Fruit fly (Drosophila melanogaster): Measurements from ENCODE around the gene CG4325.

Gene CG4325

DNA sequence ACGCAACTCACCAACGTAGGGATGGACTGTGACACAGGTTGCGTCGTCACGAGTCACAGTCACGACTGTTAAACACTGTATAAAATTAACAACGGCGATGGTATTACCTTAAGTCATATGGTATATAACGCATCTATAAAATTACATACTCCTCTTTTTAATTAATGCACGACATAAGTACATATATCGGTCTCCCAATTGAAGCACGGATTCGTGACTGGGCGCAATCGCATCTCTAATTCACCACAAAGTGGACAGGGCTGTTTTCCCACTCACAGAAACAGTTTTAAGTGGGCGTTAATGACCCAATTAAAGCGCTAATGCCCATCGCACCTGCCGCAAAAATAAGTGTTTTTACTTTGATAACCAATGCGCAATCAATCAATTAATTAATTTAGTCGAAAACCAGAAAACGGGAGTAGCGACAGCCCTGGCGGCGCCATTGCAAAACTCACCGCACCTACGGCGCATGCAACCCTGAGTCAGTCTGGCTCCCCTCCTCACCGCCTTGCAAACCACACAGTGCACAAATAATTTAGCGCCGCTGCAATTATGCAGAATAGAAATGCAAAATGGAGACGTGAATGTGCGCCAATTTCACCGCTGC, 2.2 kb downstream of the CG4325 start, which contains the start of gene CG4313 (continued):
- no peak for TF ChIP-seq Poxn (GFP tag; IDR thresholded peaks at IDR 0.05)
- peak; percentile 37 for TF ChIP-seq CG11723 (GFP tag; optimal IDR thresholded peaks at IDR 0.05)
- TF ChIP-seq CG12155 (GFP tag; optimal IDR thresholded peaks at IDR 0.05), result peak; percentile 61
- peak; percentile 53 for TF ChIP-seq Ssrp (tag; optimal IDR thresholded peaks at IDR 0.05)
- TF ChIP-seq corto (GFP tag; optimal IDR thresholded peaks at IDR 0.05), result no peak
- peak; percentile 32 for TF ChIP-seq tup (GFP tag; optimal IDR thresholded peaks at IDR 0.05)
- TF ChIP-seq lab (GFP tag; optimal IDR thresholded peaks at IDR 0.05), result peak; percentile 63
- TF ChIP-seq schlank (tag; optimal IDR thresholded peaks at IDR 0.05), result peak; percentile 22
- TF ChIP-seq dysf (GFP tag; IDR thresholded peaks at IDR 0.05), result peak; percentile 76
- TF ChIP-seq Bgb (GFP tag; IDR thresholded peaks at IDR 0.05; ENCODE audit: partially characterized antibody), result peak; percentile 69
- peak; percentile 68 for TF ChIP-seq ewg (GFP tag; optimal IDR thresholded peaks at IDR 0.05)
- TF ChIP-seq slbo (GFP tag; IDR thresholded peaks at IDR 0.05), result peak; percentile 79
- TF ChIP-seq Mrtf (GFP tag; IDR thresholded peaks at IDR 0.05), result peak; percentile 61; the same call in 2 of the 3 replicates
- peak; percentile 74 for TF ChIP-seq CG12391 (tag; optimal IDR thresholded peaks at IDR 0.05)
- TF ChIP-seq bab2 (GFP tag; optimal IDR thresholded peaks at IDR 0.05), result peak; percentile 75
- TF ChIP-seq CG5953 (GFP tag; IDR thresholded peaks at IDR 0.05), result no peak
- TF ChIP-seq CG11560 (tag; IDR thresholded peaks at IDR 0.05), result peak; percentile 64; the same call in 2 of the 3 replicates
- peak; percentile 53 for TF ChIP-seq CG18011 (GFP tag; optimal IDR thresholded peaks at IDR 0.05)
- peak; percentile 32; the same call in 1 of the 3 replicates for TF ChIP-seq sr (GFP tag; IDR thresholded peaks at IDR 0.05)
- TF ChIP-seq eve (GFP tag; optimal IDR thresholded peaks at IDR 0.05), result no peak
- TF ChIP-seq MESR4 (GFP tag; optimal IDR thresholded peaks at IDR 0.05), result no peak
- peak; percentile 76 for TF ChIP-seq sug (tag; optimal IDR thresholded peaks at IDR 0.05)
- TF ChIP-seq nmo (GFP tag; optimal IDR thresholded peaks at IDR 0.05), result peak; percentile 70
- peak; percentile 42 for TF ChIP-seq Ets97D (GFP tag; optimal IDR thresholded peaks at IDR 0.05)
- peak; percentile 25 for TF ChIP-seq pb (GFP tag; optimal IDR thresholded peaks at IDR 0.05)
- peak; percentile 49; the same call in 1 of the 3 replicates for TF ChIP-seq ci (GFP tag; IDR thresholded peaks at IDR 0.05)
- peak; percentile 38 for TF ChIP-seq Sox100B (GFP tag; optimal IDR thresholded peaks at IDR 0.05)
- no peak for TF ChIP-seq CG4282 (GFP tag; optimal IDR thresholded peaks at IDR 0.05)
- peak; percentile 49 for TF ChIP-seq CG12299 (tag; optimal IDR thresholded peaks at IDR 0.05)
- TF ChIP-seq CG5245 (GFP tag; optimal IDR thresholded peaks at IDR 0.05), result peak; percentile 58
- peak; percentile 29 for TF ChIP-seq Usf (GFP tag; optimal IDR thresholded peaks at IDR 0.05)
- peak; percentile 36 for TF ChIP-seq Myb (GFP tag; optimal IDR thresholded peaks at IDR 0.05)
- TF ChIP-seq Hmr (GFP tag; optimal IDR thresholded peaks at IDR 0.05), result peak; percentile 70
- peak; percentile 13 for TF ChIP-seq Lhr (GFP tag; optimal IDR thresholded peaks at IDR 0.05)
- TF ChIP-seq CG34224 (GFP tag; IDR thresholded peaks at IDR 0.05; ENCODE audit: partially characterized antibody), result peak; percentile 89
- peak; percentile 90 for TF ChIP-seq CG13287 (GFP tag; IDR thresholded peaks at IDR 0.05; ENCODE audit: partially characterized antibody)
- peak; percentile 27 for TF ChIP-seq CG8281 (tag; optimal IDR thresholded peaks at IDR 0.05)
- TF ChIP-seq B-H1 (GFP tag; IDR thresholded peaks at IDR 0.05), result peak; percentile 37; the same call in 2 of the 3 replicates
- TF ChIP-seq sisA (GFP tag; IDR thresholded peaks at IDR 0.05), result peak; percentile 75
- TF ChIP-seq Stat92E (GFP tag; optimal IDR thresholded peaks at IDR 0.05), result no peak
- TF ChIP-seq gcm2 (GFP tag; optimal IDR thresholded peaks at IDR 0.05), result no peak
- no peak for TF ChIP-seq toy (GFP tag; IDR thresholded peaks at IDR 0.05)
- TF ChIP-seq aop (GFP tag; IDR thresholded peaks at IDR 0.05), result no peak
- TF ChIP-seq gcm (GFP tag; optimal IDR thresholded peaks at IDR 0.05), result peak; percentile 49
- TF ChIP-seq klu (GFP tag; IDR thresholded peaks at IDR 0.05), result peak; percentile 73
- TF ChIP-seq twi (tag; optimal IDR thresholded peaks at IDR 0.05), result peak; percentile 49
- peak; percentile 81 for TF ChIP-seq CG30403 (GFP tag; optimal IDR thresholded peaks at IDR 0.05)
- peak; percentile 76 for TF ChIP-seq Ptx1 (GFP tag; IDR thresholded peaks at IDR 0.05)
- TF ChIP-seq Jarid2 (GFP tag; optimal IDR thresholded peaks at IDR 0.05), result no peak
